Fruit fly (Drosophila melanogaster) whole organism, wandering third instar larva: ENCODE data around the gene Vm26Ab.

Source experiments
- CG32264 ChIP-seq: fragments of 200-800 bp; sonication (Bioruptor generic); optimal IDR thresholded peaks from 2 replicates; lab custom pipeline; 2016; ENCODE audit warnings: missing biosample characterization, missing genetic modification characterization
- CG9705 ChIP-seq: fragments of 200-800 bp; sonication (Bioruptor generic); optimal IDR thresholded peaks from 2 replicates; lab custom pipeline; 2018; ENCODE audit warnings: missing biosample characterization, mild to moderate bottlenecking, missing genetic modification characterization
- HLH106 ChIP-seq: fragments of 200-800 bp; optimal IDR thresholded peaks from 3 replicates; lab custom pipeline; 2019; ENCODE audit warnings: missing biosample characterization, mild to moderate bottlenecking, missing genetic modification characterization, moderate library complexity
- Mio ChIP-seq: sonication (Bioruptor generic); optimal IDR thresholded peaks from 2 replicates; lab custom pipeline; 2016; ENCODE audit warnings: missing biosample characterization, missing genetic modification characterization
- Myc ChIP-seq: fragments of >200 bp; optimal IDR thresholded peaks from 2 replicates; lab custom pipeline; 2017
- br ChIP-seq: fragments of 200-800 bp; sonication (Bioruptor generic); optimal IDR thresholded peaks from 2 replicates; lab custom pipeline; 2016; ENCODE audit warnings: missing biosample characterization, missing genetic modification characterization
- foxo ChIP-seq, 2 experiments: fragments of 200-800 bp; sonication (Bioruptor generic); optimal IDR thresholded peaks; 2 replicates in 1 of 2; 3 replicates in 1 of 2; lab custom pipeline; 2016 to 2017; ENCODE audit warnings: missing biosample characterization in 2 of 2, missing genetic modification characterization in 2 of 2
- h ChIP-seq: fragments of 200-800 bp; sonication (Bioruptor generic); optimal IDR thresholded peaks from 3 replicates; lab custom pipeline; 2016; ENCODE audit warnings: missing biosample characterization, mild to moderate bottlenecking, missing genetic modification characterization
- lola ChIP-seq: fragments of >200 bp; optimal IDR thresholded peaks from 2 replicates; lab custom pipeline; 2017; ENCODE audit warnings: missing biosample characterization, missing genetic modification characterization
- psq ChIP-seq: fragments of 200-800 bp; sonication (Bioruptor generic); optimal IDR thresholded peaks from 3 replicates; lab custom pipeline; 2017; ENCODE audit warnings: missing biosample characterization, mild to moderate bottlenecking, missing genetic modification characterization, moderate library complexity
- sage ChIP-seq: fragments of 200-800 bp; sonication (Bioruptor generic); optimal IDR thresholded peaks from 2 replicates; lab custom pipeline; 2016; ENCODE audit warnings: missing biosample characterization, mild to moderate bottlenecking, missing genetic modification characterization

- no peak for TF ChIP-seq HLH106 (tag; lab: Kevin White, UChicago)
- TF ChIP-seq foxo (GFP tag; optimal IDR thresholded peaks at IDR 0.05; lab: Kevin White, UChicago), result no peak
- TF ChIP-seq br (GFP tag; lab: Kevin White, UChicago), result no peak
- no peak for TF ChIP-seq Mio
- no peak for TF ChIP-seq psq (GFP tag; lab: Kevin White, UChicago)
- no peak for TF ChIP-seq CG32264 (GFP tag; lab: Kevin White, UChicago)
- no peak for TF ChIP-seq CG9705 (GFP tag; lab: Kevin White, UChicago)
- TF ChIP-seq sage (GFP tag; lab: Kevin White, UChicago), result no peak
- no peak for TF ChIP-seq h (GFP tag; lab: Kevin White, UChicago)
- no peak for TF ChIP-seq Myc (lab: Kevin White, UChicago)
- no peak for TF ChIP-seq lola (GFP tag; lab: Kevin White, UChicago)
Measured at dm6 chr2L:5946728-5947127, 10.1 kb upstream of the Vm26Ab start.
